Fruit fly (Drosophila melanogaster) whole organism, prepupa: Measurements from ENCODE around the gene CG13288.

ENCODE experiments used
- CG4318 ChIP-seq: fragments of 200-800 bp; sonication (Bioruptor generic); optimal IDR thresholded peaks from 3 replicates; lab custom pipeline; 2017; ENCODE audit warnings: missing biosample characterization, mild to moderate bottlenecking, missing genetic modification characterization
- Smox ChIP-seq: fragments of 200-800 bp; sonication (Bioruptor generic); optimal IDR thresholded peaks from 3 replicates; lab custom pipeline; 2016; ENCODE audit warnings: missing biosample characterization, missing genetic modification characterization

- peak; percentile 35 for TF ChIP-seq Smox
- TF ChIP-seq CG4318, result no peak
These were observed 37.5 kb upstream of the CG13288 start for dm6 chr3L:5869614-5870204.
